Worm (Caenorhabditis elegans) whole organism, late embryonic: ENCODE measurements around the gene nhr-183.

Source experiments
- C38D4.7 ChIP-seq: fragments of 200-800 bp; sonication (Bioruptor generic); optimal IDR thresholded peaks from 2 replicates; lab custom pipeline; 2018; ENCODE audit warnings: mild to moderate bottlenecking, missing genetic modification characterization, moderate library complexity, missing compliant biosample characterization
- F13H6.1 ChIP-seq: sonication (generic microtip); optimal IDR thresholded peaks from 2 replicates; lab custom pipeline; 2016; ENCODE audit warnings: missing genetic modification characterization, missing compliant biosample characterization
- K09A11.1 ChIP-seq: sonication (generic microtip); optimal IDR thresholded peaks from 2 replicates; lab custom pipeline; 2017; ENCODE audit warnings: antibody characterized with exemption, mild to moderate bottlenecking, missing genetic modification characterization, missing compliant biosample characterization; ENCODE audit not compliant: insufficient read depth
- T23F11.4 ChIP-seq: fragments of 200-800 bp; sonication (Bioruptor generic); optimal IDR thresholded peaks from 2 replicates; lab custom pipeline; 2018; ENCODE audit warnings: mild to moderate bottlenecking, missing genetic modification characterization, missing compliant biosample characterization
- ahr-1 ChIP-seq: sonication (generic microtip); optimal IDR thresholded peaks from 2 replicates; lab custom pipeline; 2016; ENCODE audit warnings: missing genetic modification characterization, missing compliant biosample characterization
- ama-1 ChIP-seq: fragments of 150-350 bp; optimal IDR thresholded peaks from 2 replicates; lab custom pipeline; 2014
- ceh-19 ChIP-seq: fragments of 200-800 bp; sonication (Bioruptor generic); optimal IDR thresholded peaks from 2 replicates; lab custom pipeline; 2018; ENCODE audit warnings: mild to moderate bottlenecking, missing genetic modification characterization, missing compliant biosample characterization
- ceh-2 ChIP-seq: sonication (generic microtip); optimal IDR thresholded peaks from 2 replicates; lab custom pipeline; 2016; ENCODE audit warnings: missing genotype, missing genetic modification characterization, missing compliant biosample characterization
- ceh-45 ChIP-seq: fragments of 200-800 bp; sonication (Bioruptor generic); IDR thresholded peaks from 2 replicates; pipeline ENCODE4 v1.3.6; 2022; ENCODE audit warnings: missing genetic modification reagents, missing genetic modification characterization, missing compliant biosample characterization
- ceh-48 ChIP-seq: sonication (generic microtip); optimal IDR thresholded peaks from 2 replicates; lab custom pipeline; 2016; ENCODE audit warnings: missing genetic modification characterization, inconsistent platforms, missing compliant biosample characterization
- ceh-9 ChIP-seq: sonication (generic microtip); optimal IDR thresholded peaks from 2 replicates; lab custom pipeline; 2016; ENCODE audit warnings: mild to moderate bottlenecking, missing genetic modification characterization, inconsistent platforms, missing compliant biosample characterization
- che-1 ChIP-seq: sonication (generic microtip); optimal IDR thresholded peaks from 2 replicates; lab custom pipeline; 2016; ENCODE audit warnings: mild to moderate bottlenecking, missing genetic modification characterization, missing compliant biosample characterization
- dve-1 ChIP-seq: sonication (generic microtip); optimal IDR thresholded peaks from 2 replicates; lab custom pipeline; 2017; ENCODE audit warnings: antibody characterized with exemption, mild to moderate bottlenecking, missing genetic modification characterization, missing compliant biosample characterization
- eyg-1 ChIP-seq: sonication (generic microtip); optimal IDR thresholded peaks from 2 replicates; lab custom pipeline; 2016; ENCODE audit warnings: missing genotype, missing genetic modification characterization, missing compliant biosample characterization
- fax-1 ChIP-seq: sonication (generic microtip); optimal IDR thresholded peaks from 2 replicates; lab custom pipeline; 2016; ENCODE audit warnings: missing genotype, missing genetic modification characterization, missing compliant biosample characterization
- fkh-10 ChIP-seq: fragments of 150-350 bp; optimal IDR thresholded peaks from 2 replicates; lab custom pipeline; 2014; ENCODE audit warnings: missing biosample characterization, missing genetic modification reagents, missing genetic modification characterization
- fkh-6 ChIP-seq: sonication (generic microtip); optimal IDR thresholded peaks from 2 replicates; lab custom pipeline; 2016; ENCODE audit warnings: missing genetic modification characterization, missing compliant biosample characterization
- gmeb-2 ChIP-seq: sonication (generic microtip); optimal IDR thresholded peaks from 2 replicates; lab custom pipeline; 2016; ENCODE audit warnings: missing genetic modification characterization, inconsistent platforms, missing compliant biosample characterization
- hlh-13 ChIP-seq: fragments of 200-800 bp; sonication (Bioruptor generic); optimal IDR thresholded peaks from 2 replicates; lab custom pipeline; 2018; ENCODE audit warnings: mild to moderate bottlenecking, missing genetic modification characterization, missing compliant biosample characterization
- hlh-30 ChIP-seq: sonication (generic microtip); optimal IDR thresholded peaks from 2 replicates; lab custom pipeline; 2017; ENCODE audit warnings: antibody characterized with exemption, missing genetic modification characterization, missing compliant biosample characterization; ENCODE audit not compliant: insufficient read depth
- hlh-6 ChIP-seq: sonication (generic microtip); optimal IDR thresholded peaks from 2 replicates; lab custom pipeline; 2016; ENCODE audit warnings: missing genotype, missing genetic modification characterization, missing compliant biosample characterization
- lim-6 ChIP-seq: sonication (generic microtip); optimal IDR thresholded peaks from 2 replicates; lab custom pipeline; 2016; ENCODE audit warnings: missing genetic modification characterization, missing compliant biosample characterization
- nfya-1 ChIP-seq: sonication (generic microtip); optimal IDR thresholded peaks from 2 replicates; lab custom pipeline; 2017; ENCODE audit warnings: missing genetic modification characterization, mild to moderate bottlenecking, missing compliant biosample characterization, antibody characterized with exemption, moderate library complexity
- nhr-11 ChIP-seq: fragments of 150-350 bp; optimal IDR thresholded peaks from 2 replicates; lab custom pipeline; 2014; ENCODE audit warnings: missing biosample characterization, missing genetic modification characterization
- nhr-232 ChIP-seq: sonication (generic microtip); optimal IDR thresholded peaks from 2 replicates; lab custom pipeline; 2016; ENCODE audit warnings: missing genetic modification characterization, missing compliant biosample characterization
- npax-4 ChIP-seq: sonication (generic microtip); optimal IDR thresholded peaks from 2 replicates; lab custom pipeline; 2016; ENCODE audit warnings: missing genetic modification characterization, missing compliant biosample characterization
- pag-3 ChIP-seq: sonication (generic microtip); optimal IDR thresholded peaks from 2 replicates; lab custom pipeline; 2016; ENCODE audit warnings: missing compliant biosample characterization, missing genetic modification characterization, borderline replicate concordance
- pax-1 ChIP-seq: fragments of 150-350 bp; optimal IDR thresholded peaks from 2 replicates; lab custom pipeline; 2014; ENCODE audit warnings: missing biosample characterization, missing genetic modification characterization
- pqm-1 ChIP-seq: sonication (generic microtip); optimal IDR thresholded peaks from 2 replicates; lab custom pipeline; 2016; ENCODE audit warnings: missing genetic modification characterization, missing compliant biosample characterization
- ref-2 ChIP-seq: sonication (generic microtip); optimal IDR thresholded peaks from 2 replicates; lab custom pipeline; 2016; ENCODE audit warnings: missing genetic modification characterization, missing compliant biosample characterization
- sdc-2 ChIP-seq: sonication (generic microtip); optimal IDR thresholded peaks from 2 replicates; lab custom pipeline; 2016; ENCODE audit warnings: missing genotype, missing genetic modification characterization, missing compliant biosample characterization
- syd-9 ChIP-seq: sonication (generic microtip); optimal IDR thresholded peaks from 2 replicates; lab custom pipeline; 2016; ENCODE audit warnings: mild to moderate bottlenecking, missing genetic modification characterization, moderate library complexity, missing compliant biosample characterization
- tbx-2 ChIP-seq: sonication (generic microtip); optimal IDR thresholded peaks from 2 replicates; lab custom pipeline; 2016; ENCODE audit warnings: missing genetic modification characterization, missing compliant biosample characterization
- tbx-7 ChIP-seq: sonication (generic microtip); optimal IDR thresholded peaks from 2 replicates; lab custom pipeline; 2016; ENCODE audit warnings: missing genotype, missing genetic modification characterization, missing compliant biosample characterization
- unc-42 ChIP-seq: sonication (generic microtip); optimal IDR thresholded peaks from 2 replicates; lab custom pipeline; 2016; ENCODE audit warnings: missing genotype, missing genetic modification characterization, missing compliant biosample characterization
- ztf-16 ChIP-seq: sonication (generic microtip); optimal IDR thresholded peaks from 2 replicates; lab custom pipeline; 2017; ENCODE audit warnings: missing genetic modification characterization, missing compliant biosample characterization

Gene nhr-183

DNA sequence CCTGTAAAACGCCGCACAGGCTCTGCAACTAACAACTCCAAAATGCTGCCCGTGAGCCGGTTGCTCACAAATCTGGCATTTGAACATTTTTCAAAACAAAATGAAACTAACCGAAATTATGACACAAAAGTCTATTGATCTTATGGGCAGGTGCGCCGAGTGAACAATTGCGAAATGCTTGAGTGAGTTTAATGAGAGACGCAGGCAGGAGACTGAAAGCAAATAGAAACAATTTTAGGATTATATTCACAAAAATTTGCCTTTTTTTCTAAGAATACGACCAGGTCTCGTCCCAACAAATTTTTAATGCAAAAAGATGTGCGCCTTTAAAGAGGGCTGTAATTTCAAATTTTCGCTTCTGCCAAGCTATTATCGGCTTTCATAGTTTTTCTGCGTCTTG, at the start of gene nhr-183:
TSS of gene nhr-183 (minus strand) at position 180 of the 400 bp plus-strand sequence.
- TF ChIP-seq ceh-2 (tag; lab: Kevin White, UChicago) (no peak), ceh-19 (GFP tag; lab: Kevin White, UChicago) (no peak), pax-1 (tag; lab: Kevin White, UChicago) (peak; percentile 69), ahr-1 (tag; lab: Kevin White, UChicago) (no peak), nhr-11 (tag; lab: Kevin White, UChicago) (no peak), hlh-30 (tag; lab: Kevin White, UChicago) (no peak)

DNA sequence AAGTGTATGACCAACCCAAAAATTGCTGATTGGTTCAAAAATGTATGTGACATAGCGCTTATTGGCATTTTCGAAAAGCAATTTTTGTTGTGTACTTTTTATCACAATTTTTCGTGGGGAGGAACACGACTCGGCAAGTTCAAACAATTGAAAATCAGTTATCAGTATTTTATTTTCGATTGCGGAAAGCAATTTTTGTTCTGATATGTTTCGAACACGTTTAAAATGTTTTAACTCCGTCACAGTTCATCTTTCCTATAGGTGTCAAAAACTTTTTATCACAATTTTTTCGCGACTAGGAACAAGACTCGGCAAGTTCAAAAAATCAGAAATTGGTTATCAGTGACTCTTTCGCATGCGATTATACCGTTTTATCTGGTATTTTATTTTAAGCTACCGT, 43.8 kb upstream of the nhr-183 start:
- TF ChIP-seq fax-1 (tag; lab: Kevin White, UChicago): no peak
- no peak for TF ChIP-seq hlh-30 (tag; lab: Kevin White, UChicago)

DNA sequence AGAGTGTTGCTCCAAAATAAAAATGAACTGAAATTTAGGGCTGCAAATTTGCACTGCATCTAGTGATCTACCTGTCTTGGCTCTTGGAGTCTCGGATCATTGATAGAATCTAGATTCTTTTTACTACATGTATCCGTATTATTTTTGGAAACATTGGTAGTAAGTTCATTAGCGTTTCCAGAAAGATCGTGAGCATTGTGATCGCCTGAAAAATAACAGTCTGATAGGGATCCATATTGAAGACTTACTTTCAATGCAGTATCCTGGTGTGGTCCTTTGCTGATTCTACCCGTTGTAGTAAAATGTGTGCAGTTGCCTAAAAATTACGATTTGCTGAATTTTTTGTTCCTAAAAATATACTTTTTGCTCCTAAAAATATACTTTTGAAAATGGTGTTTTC, 41.9 kb upstream of the nhr-183 start:
- TF ChIP-seq T23F11.4 (GFP tag; lab: Kevin White, UChicago) (no peak), pax-1 (tag; lab: Kevin White, UChicago) (no peak), F13H6.1 (no peak), dve-1 (tag; lab: Kevin White, UChicago) (no peak), pqm-1 (tag; lab: Kevin White, UChicago) (no peak), syd-9 (tag; lab: Kevin White, UChicago) (no peak), pag-3 (no peak), ama-1 (no peak), npax-4 (tag; lab: Kevin White, UChicago) (no peak), ceh-2 (tag; lab: Kevin White, UChicago) (no peak), nfya-1 (tag; lab: Kevin White, UChicago) (no peak), fkh-10 (GFP tag; lab: Kevin White, UChicago) (no peak), fkh-6 (no peak), tbx-2 (tag; lab: Kevin White, UChicago) (no peak), ceh-48 (tag; lab: Kevin White, UChicago) (no peak), unc-42 (tag; lab: Kevin White, UChicago) (no peak), tbx-7 (tag; lab: Kevin White, UChicago) (no peak), ztf-16 (tag; lab: Kevin White, UChicago) (no peak), ref-2 (tag; lab: Kevin White, UChicago) (no peak)
- TF ChIP-seq, all 69 proteins: peak for 0

DNA sequence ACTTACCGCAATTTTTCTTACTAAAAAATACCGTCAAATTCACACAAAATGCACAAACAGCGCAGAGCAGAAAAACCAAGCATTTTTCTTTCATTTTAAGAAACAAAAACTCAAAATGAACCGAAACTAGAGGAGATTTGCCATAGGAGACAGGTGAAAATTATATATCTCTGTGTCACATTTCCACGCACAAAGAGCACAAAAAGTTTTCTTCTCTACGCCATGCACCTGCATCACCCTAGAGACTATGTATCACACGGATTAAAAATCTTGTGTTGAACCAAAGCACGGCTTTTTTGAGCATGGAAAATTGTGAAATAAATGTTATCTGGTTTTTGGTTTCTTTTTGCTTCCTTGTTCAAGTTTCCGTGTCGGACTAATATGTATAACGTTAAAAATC, 39.3 kb upstream of the nhr-183 start, which contains the start of gene irld-15:
TSS of gene irld-15 (minus strand) at position 101 of the 400 bp plus-strand sequence.
- no peak for TF ChIP-seq ceh-19 (GFP tag; lab: Kevin White, UChicago)
- no peak for TF ChIP-seq hlh-30 (tag; lab: Kevin White, UChicago)
- no peak for TF ChIP-seq che-1 (tag; lab: Kevin White, UChicago)
- TF ChIP-seq ceh-48 (tag; lab: Kevin White, UChicago): no peak
- TF ChIP-seq ama-1: no peak
- no peak for TF ChIP-seq nhr-232 (tag; lab: Kevin White, UChicago)
- no peak for TF ChIP-seq hlh-13 (GFP tag; lab: Kevin White, UChicago)
- TF ChIP-seq tbx-7 (tag; lab: Kevin White, UChicago): no peak
- TF ChIP-seq syd-9 (tag; lab: Kevin White, UChicago): no peak
- no peak for TF ChIP-seq pqm-1 (tag; lab: Kevin White, UChicago)
- no peak for TF ChIP-seq gmeb-2 (tag; lab: Kevin White, UChicago)
- TF ChIP-seq, all 69 proteins: peak for 0

DNA sequence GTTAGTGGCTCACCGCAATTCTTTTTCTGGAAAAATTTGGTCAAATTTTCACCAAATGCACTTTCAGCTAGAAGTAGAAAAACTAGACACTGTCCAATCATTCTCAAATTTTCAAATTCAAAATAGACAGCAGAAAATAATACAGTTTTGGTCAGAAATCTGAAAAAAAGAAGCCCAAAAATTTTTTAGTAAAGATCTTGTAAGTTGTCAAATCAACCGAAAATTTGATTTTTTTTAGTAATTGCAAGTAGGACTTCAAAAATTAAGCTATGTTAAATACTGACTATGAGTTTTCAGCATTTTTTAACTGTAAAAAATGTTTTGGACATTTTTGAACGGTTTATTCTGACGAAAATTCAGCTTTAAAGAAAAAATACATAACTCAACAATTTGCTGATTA, 36.5 kb upstream of the nhr-183 start, which contains the start of gene Y19D10B.8:
TSS of gene Y19D10B.8 (minus strand) at position 101 of the 400 bp plus-strand sequence.
- TF ChIP-seq pqm-1 (tag; lab: Kevin White, UChicago): no peak
- no peak for TF ChIP-seq lim-6 (tag; lab: Kevin White, UChicago)
- TF ChIP-seq ceh-9: no peak

DNA sequence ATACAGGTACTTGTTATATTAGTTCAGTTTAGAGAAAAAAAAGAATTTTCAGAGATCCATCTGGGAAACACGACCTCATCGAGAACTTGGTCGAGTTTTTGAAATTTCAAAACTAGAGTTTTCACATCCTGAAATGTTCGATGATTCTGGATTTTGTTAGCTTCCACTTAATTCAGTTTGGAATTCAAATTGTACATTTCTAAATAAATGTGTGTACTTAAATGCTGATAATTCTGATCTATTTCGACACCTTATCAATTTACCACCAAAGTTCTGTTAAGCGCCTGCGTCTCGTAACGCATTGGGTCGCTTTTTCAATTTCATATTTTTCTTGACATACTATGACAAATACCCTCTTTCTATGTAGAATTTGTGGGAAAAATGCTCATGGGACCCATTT, 30.1 kb upstream of the nhr-183 start, which contains the start of gene nhr-226:
TSS of gene nhr-226 (plus strand) at position 301 of the 400 bp plus-strand sequence.
- TF ChIP-seq ceh-2 (tag; lab: Kevin White, UChicago) (no peak), K09A11.1 (tag; lab: Kevin White, UChicago) (no peak), ceh-19 (GFP tag; lab: Kevin White, UChicago) (no peak), sdc-2 (no peak), eyg-1 (tag; lab: Kevin White, UChicago) (no peak), fkh-6 (no peak), ceh-45 (no peak), hlh-6 (tag; lab: Kevin White, UChicago) (no peak), C38D4.7 (no peak)
